Fruit fly (Drosophila melanogaster): ENCODE measurements around the gene CG3557.

The CG3557 gene

dm6 chr2L:2380805-2381204, 4.8 kb downstream of the CG3557 start, which contains the start of gene Eogt (continued):
- TF ChIP-seq CG1529 (GFP tag; optimal IDR thresholded peaks at IDR 0.05) (peak; percentile 78), CG15073 (GFP tag; optimal IDR thresholded peaks at IDR 0.05) (peak; percentile 60), CG6791 (GFP tag; IDR thresholded peaks at IDR 0.05; ENCODE audit: partially characterized antibody) (0 out of 3 replicates have a peak, but pooled peaks have one; percentile 1), CG7839 (tag; optimal IDR thresholded peaks at IDR 0.05) (peak; percentile 96), abd-A (tag; optimal IDR thresholded peaks at IDR 0.05) (peak; percentile 76), HLH3B (GFP tag; IDR thresholded peaks at IDR 0.05) (peak; percentile 96), CG12236 (GFP tag; optimal IDR thresholded peaks at IDR 0.05) (peak; percentile 23), CG43689 (GFP tag; IDR thresholded peaks at IDR 0.05) (peak; percentile 89), CG8765 (GFP tag; IDR thresholded peaks at IDR 0.05) (peak; percentile 97), zfh2 (GFP tag; optimal IDR thresholded peaks at IDR 0.05) (peak; percentile 78), mam (GFP tag; optimal IDR thresholded peaks at IDR 0.05) (peak; percentile 83), CG18599 (GFP tag; optimal IDR thresholded peaks at IDR 0.05) (peak; percentile 86), CG12071 (GFP tag; optimal IDR thresholded peaks at IDR 0.05) (peak; percentile 56), Hey (tag; optimal IDR thresholded peaks at IDR 0.05) (peak; percentile 40), oc (tag; optimal IDR thresholded peaks at IDR 0.05) (peak; percentile 98), Meics (GFP tag; optimal IDR thresholded peaks at IDR 0.05) (peak; percentile 87), CG31388 (GFP tag; optimal IDR thresholded peaks at IDR 0.05) (peak; percentile 67), CG6272 (GFP tag; IDR thresholded peaks at IDR 0.05) (peak; percentile 95), HmgZ (tag; optimal IDR thresholded peaks at IDR 0.05) (peak; percentile 95), cas (GFP tag; IDR thresholded peaks at IDR 0.05) (peak; percentile 77; the same call in 1 of the 2 replicates), CG17385 (GFP tag; optimal IDR thresholded peaks at IDR 0.05) (peak; percentile 88), sens-2 (GFP tag; IDR thresholded peaks at IDR 0.05) (peak; percentile 95), CG13624 (GFP tag; optimal IDR thresholded peaks at IDR 0.05) (peak; percentile 63), B-H1 (GFP tag; IDR thresholded peaks at IDR 0.05) (peak; percentile 96), Scr (GFP tag; IDR thresholded peaks at IDR 0.05; ENCODE audit: partially characterized antibody) (peak; percentile 34; the same call in 1 of the 2 replicates), CG10267 (tag; optimal IDR thresholded peaks at IDR 0.05) (peak; percentile 87), Aef1 (GFP tag; IDR thresholded peaks at IDR 0.05) (peak; percentile 97), knrl (GFP tag; IDR thresholded peaks at IDR 0.05; ENCODE audit: partially characterized antibody) (peak; percentile 25; the same call in 1 of the 3 replicates), ham (GFP tag; IDR thresholded peaks at IDR 0.05) (peak; percentile 85; the same call in 1 of the 2 replicates), gt (GFP tag; IDR thresholded peaks at IDR 0.05) (peak; percentile 92), otp (GFP tag; IDR thresholded peaks at IDR 0.05) (peak; percentile 96), CG3281 (GFP tag; optimal IDR thresholded peaks at IDR 0.05) (peak; percentile 84), CG3065 (GFP tag; optimal IDR thresholded peaks at IDR 0.05) (peak; percentile 86), CG31224 (GFP tag; IDR thresholded peaks at IDR 0.05) (peak; percentile 90), CG18262 (tag; optimal IDR thresholded peaks at IDR 0.05) (peak; percentile 93), Xbp1 (GFP tag; optimal IDR thresholded peaks at IDR 0.05) (peak; percentile 94), fru (optimal IDR thresholded peaks at IDR 0.05) (no peak), CG9817 (tag; optimal IDR thresholded peaks at IDR 0.05) (peak; percentile 93), lmd (GFP tag; IDR thresholded peaks at IDR 0.05) (peak; percentile 96), Ets97D (GFP tag; optimal IDR thresholded peaks at IDR 0.05) (peak; percentile 45), kah (GFP tag; optimal IDR thresholded peaks at IDR 0.05) (peak; percentile 66), Fer1 (GFP tag; optimal IDR thresholded peaks at IDR 0.05) (peak; percentile 83), YL-1 (GFP tag; optimal IDR thresholded peaks at IDR 0.05) (peak; percentile 76), ro (GFP tag; IDR thresholded peaks at IDR 0.05) (peak; percentile 92), Awh (GFP tag; IDR thresholded peaks at IDR 0.05) (peak; percentile 96), Ravus (GFP tag; IDR thresholded peaks at IDR 0.05) (peak; percentile 85), ara (GFP tag; IDR thresholded peaks at IDR 0.05) (peak; percentile 98), pho (GFP tag; optimal IDR thresholded peaks at IDR 0.05) (peak; percentile 76), en (GFP tag; optimal IDR thresholded peaks at IDR 0.05) (peak; percentile 25), tna (GFP tag; IDR thresholded peaks at IDR 0.05; ENCODE audit: partially characterized antibody) (no peak), CG32767 (GFP tag; IDR thresholded peaks at IDR 0.05) (peak; percentile 94), CG31441 (GFP tag; IDR thresholded peaks at IDR 0.05) (peak; percentile 86)

Measured in whole organism, embryonic.